Worm (Caenorhabditis elegans) whole organism, mixed stage, embryonic: ENCODE data around the gene str-45.

Experiments used
- ham-2 ChIP-seq: fragments of 200-800 bp; sonication (Bioruptor generic); optimal IDR thresholded peaks from 2 replicates; lab custom pipeline; 2018; ENCODE audit warnings: mild to moderate bottlenecking, missing genetic modification characterization, missing compliant biosample characterization
- sptf-1 ChIP-seq: sonication (generic microtip); optimal IDR thresholded peaks from 2 replicates; lab custom pipeline; 2017; ENCODE audit warnings: mild to moderate bottlenecking, missing genetic modification characterization, moderate library complexity, missing compliant biosample characterization

DNA sequence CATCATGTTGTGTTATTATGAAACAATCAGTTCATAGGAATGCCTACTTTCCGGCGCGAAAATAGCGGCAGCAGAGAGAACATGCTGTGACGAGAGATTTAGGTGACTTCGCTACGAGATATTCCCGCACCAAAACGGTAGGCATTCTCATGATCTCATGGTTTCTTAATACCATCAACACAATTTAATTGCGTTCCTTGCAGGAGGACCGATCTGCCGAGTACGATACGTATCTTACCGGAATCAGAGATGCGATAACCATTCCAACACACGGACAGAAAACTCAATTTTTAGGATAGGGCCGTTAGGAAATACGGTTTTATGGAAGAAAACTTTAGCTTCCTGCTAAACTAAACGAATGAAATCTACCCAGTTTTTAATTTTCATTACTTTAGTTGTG, 10.0 kb upstream of the str-45 start, which contains the start of gene T09F5.1:
- TF ChIP-seq ham-2 (GFP tag; lab: Kevin White, UChicago) = no peak
- TF ChIP-seq sptf-1 = no peak
